Worm (Caenorhabditis elegans) whole organism, L4 larva: ENCODE data around the gene clec-256.

ENCODE experiments used
- ctbp-1 ChIP-seq: fragments of 200-800 bp; sonication (Bioruptor generic); IDR thresholded peaks from 2 replicates; pipeline ENCODE4 v1.3.6; 2022; ENCODE audit warnings: missing genetic modification reagents, missing genetic modification characterization, missing compliant biosample characterization
- dmd-6 ChIP-seq: fragments of 200-800 bp; sonication (Bioruptor generic); IDR thresholded peaks from 2 replicates; pipeline ENCODE4 v1.3.6; 2022; ENCODE audit warnings: missing genetic modification reagents, missing genetic modification characterization, missing compliant biosample characterization
- nhr-237 ChIP-seq: sonication (generic microtip); optimal IDR thresholded peaks from 2 replicates; lab custom pipeline; 2017; ENCODE audit warnings: missing biosample characterization, missing genetic modification characterization
- nhr-28 ChIP-seq: fragments of 150-350 bp; optimal IDR thresholded peaks from 2 replicates; lab custom pipeline; 2014; ENCODE audit warnings: missing biosample characterization, missing genetic modification characterization
- ztf-11 ChIP-seq: fragments of 150-350 bp; optimal IDR thresholded peaks from 2 replicates; lab custom pipeline; 2014; ENCODE audit warnings: missing biosample characterization, missing genetic modification characterization

ce11 chrV:18808621-18809020 lies 37.1 kb downstream of the clec-256 start, which contains the start of gene C54E10.6:
- TF ChIP-seq dmd-6 (GFP tag; lab: Robert Waterston, UW) (no peak), nhr-237 (tag; lab: Kevin White, UChicago) (no peak), nhr-28 (tag; lab: Kevin White, UChicago) (no peak), ztf-11 (tag; lab: Kevin White, UChicago) (no peak), ctbp-1 (GFP tag; lab: Robert Waterston, UW) (no peak)
